Fruit fly (Drosophila melanogaster) whole organism, embryonic: ENCODE data around the gene CG9021.

Source experiments
- Bteb2 ChIP-seq: fragments of 200-800 bp; sonication (Bioruptor generic); optimal IDR thresholded peaks from 2 replicates; lab custom pipeline; 2016; ENCODE audit warnings: missing biosample characterization, missing genetic modification characterization
- CG10543 ChIP-seq: fragments of 200-800 bp; sonication (Bioruptor generic); optimal IDR thresholded peaks from 3 replicates; lab custom pipeline; 2017; ENCODE audit warnings: missing biosample characterization, mild to moderate bottlenecking, missing genetic modification characterization, moderate library complexity
- CG12236 ChIP-seq: fragments of 200-800 bp; sonication (Bioruptor generic); optimal IDR thresholded peaks from 2 replicates; lab custom pipeline; 2016; ENCODE audit warnings: missing biosample characterization, missing genetic modification characterization
- CG12299 ChIP-seq: fragments of 200-800 bp; sonication (Bioruptor generic); optimal IDR thresholded peaks from 2 replicates; lab custom pipeline; 2018; ENCODE audit warnings: missing biosample characterization, mild to moderate bottlenecking, missing genetic modification characterization
- CG17568 ChIP-seq: fragments of 200-800 bp; sonication (Bioruptor generic); optimal IDR thresholded peaks from 2 replicates; lab custom pipeline; 2018; ENCODE audit warnings: missing biosample characterization, mild to moderate bottlenecking, missing genetic modification characterization, moderate library complexity
- CG18619 ChIP-seq: fragments of 200-800 bp; sonication (Bioruptor generic); optimal IDR thresholded peaks from 3 replicates; lab custom pipeline; 2017; ENCODE audit warnings: missing biosample characterization, mild to moderate bottlenecking, missing genetic modification characterization
- CG2116 ChIP-seq: fragments of 200-800 bp; sonication (Bioruptor generic); optimal IDR thresholded peaks from 3 replicates; lab custom pipeline; 2018; ENCODE audit warnings: missing biosample characterization, mild to moderate bottlenecking, missing genetic modification characterization
- CG30020 ChIP-seq: fragments of 200-800 bp; optimal IDR thresholded peaks from 2 replicates; lab custom pipeline; 2019; ENCODE audit warnings: missing biosample characterization, mild to moderate bottlenecking, missing genetic modification characterization, moderate library complexity
- CG42726 ChIP-seq: fragments of 200-800 bp; sonication (Bioruptor generic); IDR thresholded peaks from 2 replicates; pipeline ENCODE4 v1.3.6; 2022; ENCODE audit warnings: missing biosample characterization, missing genetic modification characterization; ENCODE audit not compliant: partially characterized antibody
- CG4854 ChIP-seq: fragments of 200-800 bp; sonication (Bioruptor generic); optimal IDR thresholded peaks from 2 replicates; lab custom pipeline; 2016; ENCODE audit warnings: missing biosample characterization, missing genetic modification characterization, inconsistent platforms
- CG6791 ChIP-seq: fragments of 200-800 bp; sonication (Bioruptor generic); IDR thresholded peaks from 3 replicates; pipeline ENCODE4 v1.3.6; 2022; ENCODE audit warnings: missing biosample characterization, missing genetic modification characterization; ENCODE audit not compliant: partially characterized antibody
- CG8359 ChIP-seq: fragments of 200-800 bp; sonication (Bioruptor generic); optimal IDR thresholded peaks from 2 replicates; lab custom pipeline; 2017; ENCODE audit warnings: missing biosample characterization, mild to moderate bottlenecking, missing genetic modification characterization, borderline replicate concordance
- CG8924 ChIP-seq: fragments of 200-800 bp; optimal IDR thresholded peaks from 3 replicates; lab custom pipeline; 2019; ENCODE audit warnings: missing biosample characterization, mild to moderate bottlenecking, missing genetic modification characterization, moderate library complexity
- Dad ChIP-seq: fragments of 200-800 bp; sonication (Bioruptor generic); optimal IDR thresholded peaks from 3 replicates; lab custom pipeline; 2016; ENCODE audit warnings: missing biosample characterization, missing genetic modification characterization
- E2f2 ChIP-seq: fragments of 200-800 bp; sonication (Bioruptor generic); IDR thresholded peaks from 2 replicates; pipeline ENCODE4 v1.3.6; 2022; ENCODE audit warnings: missing biosample characterization, missing genetic modification characterization
- HHEX ChIP-seq: fragments of 200-800 bp; sonication (Bioruptor generic); optimal IDR thresholded peaks from 3 replicates; lab custom pipeline; 2017; ENCODE audit warnings: missing biosample characterization, mild to moderate bottlenecking, missing genetic modification characterization, missing genetic modification reagents
- Hmx ChIP-seq: fragments of 200-800 bp; sonication (Bioruptor generic); optimal IDR thresholded peaks from 2 replicates; lab custom pipeline; 2016; ENCODE audit warnings: missing biosample characterization, missing genetic modification characterization
- Hr78 ChIP-seq, 2 experiments: fragments of 200-800 bp in 1 of 2; fragments of >200 bp in 1 of 2; sonication (Bioruptor generic) in 1 of 2; optimal IDR thresholded peaks; 2 replicates each; lab custom pipeline; 2017 to 2019; ENCODE audit warnings: missing biosample characterization in 2 of 2, missing genetic modification characterization in 2 of 2, mild to moderate bottlenecking in 1 of 2, moderate library complexity in 1 of 2
- Lim3 ChIP-seq: fragments of 200-800 bp; sonication (Bioruptor generic); IDR thresholded peaks from 2 replicates; pipeline ENCODE4 v1.3.6; 2022; ENCODE audit warnings: missing biosample characterization, missing genetic modification characterization
- Mrtf ChIP-seq: fragments of 200-800 bp; sonication (Bioruptor generic); IDR thresholded peaks from 3 replicates; pipeline ENCODE4 v1.3.6; 2022; ENCODE audit warnings: missing biosample characterization, missing genetic modification characterization
- NC2α ChIP-seq: fragments of 200-800 bp; sonication (Bioruptor generic); optimal IDR thresholded peaks from 2 replicates; lab custom pipeline; 2016; ENCODE audit warnings: missing biosample characterization, missing genetic modification characterization
- NfI ChIP-seq: fragments of 200-800 bp; sonication (Bioruptor generic); optimal IDR thresholded peaks from 3 replicates; lab custom pipeline; 2018; ENCODE audit warnings: missing biosample characterization, mild to moderate bottlenecking, missing genetic modification characterization, moderate library complexity
- Opbp ChIP-seq: fragments of 200-800 bp; sonication (Bioruptor generic); IDR thresholded peaks from 3 replicates; pipeline ENCODE4 v1.3.6; 2022; ENCODE audit warnings: missing biosample characterization, missing genetic modification characterization; ENCODE audit not compliant: partially characterized antibody
- Ptx1 ChIP-seq: fragments of 200-800 bp; sonication (Bioruptor generic); IDR thresholded peaks from 2 replicates; pipeline ENCODE4 v1.3.6; 2022; ENCODE audit warnings: missing biosample characterization, missing genetic modification characterization
- Trl ChIP-seq, 3 experiments: fragments of >200 bp in 2 of 3; fragments of 200-800 bp in 1 of 3; sonication (Bioruptor generic) in 1 of 3; optimal IDR thresholded peaks; 2 replicates in 1 of 3; 3 replicates in 2 of 3; lab custom pipeline; 2016 to 2017; ENCODE audit warnings: missing biosample characterization in 1 of 3, missing genetic modification characterization in 1 of 3
- Vsx1 ChIP-seq: fragments of 200-800 bp; sonication (Bioruptor generic); optimal IDR thresholded peaks from 2 replicates; lab custom pipeline; 2017; ENCODE audit warnings: missing biosample characterization, mild to moderate bottlenecking, missing genetic modification characterization, missing genetic modification reagents
- Xrp1 ChIP-seq: fragments of 200-800 bp; sonication (Bioruptor generic); IDR thresholded peaks from 2 replicates; pipeline ENCODE4 v1.3.6; 2022; ENCODE audit warnings: missing biosample characterization, missing genetic modification characterization
- ato ChIP-seq: fragments of 200-800 bp; sonication (Bioruptor generic); IDR thresholded peaks from 2 replicates; pipeline ENCODE4 v1.3.6; 2022; ENCODE audit warnings: missing biosample characterization, missing genetic modification characterization; ENCODE audit not compliant: partially characterized antibody
- caup ChIP-seq: fragments of 200-800 bp; sonication (Bioruptor generic); optimal IDR thresholded peaks from 3 replicates; lab custom pipeline; 2017; ENCODE audit warnings: missing biosample characterization, mild to moderate bottlenecking, missing genetic modification characterization, moderate library complexity; ENCODE audit not compliant: severe bottlenecking
- chn ChIP-seq: fragments of 200-800 bp; sonication (Bioruptor generic); optimal IDR thresholded peaks from 2 replicates; lab custom pipeline; 2016; ENCODE audit warnings: missing biosample characterization, missing genetic modification characterization
- dysf ChIP-seq: fragments of 200-800 bp; sonication (Bioruptor generic); IDR thresholded peaks from 3 replicates; pipeline ENCODE4 v1.3.6; 2022; ENCODE audit warnings: missing biosample characterization, missing genetic modification characterization
- esg ChIP-seq: fragments of 200-800 bp; sonication (Bioruptor generic); conservative IDR thresholded peaks from 2 replicates; pipeline ENCODE4 v1.3.6; 2022; ENCODE audit warnings: missing biosample characterization, missing genetic modification characterization
- ewg ChIP-seq: fragments of 200-800 bp; sonication (Bioruptor generic); optimal IDR thresholded peaks from 3 replicates; lab custom pipeline; 2017; ENCODE audit warnings: mild to moderate bottlenecking, missing biosample characterization, missing genetic modification reagents, missing genetic modification characterization
- fd102C ChIP-seq: fragments of 200-800 bp; sonication (Bioruptor generic); optimal IDR thresholded peaks from 2 replicates; lab custom pipeline; 2018; ENCODE audit warnings: missing biosample characterization, mild to moderate bottlenecking, missing genetic modification characterization, moderate library complexity
- hkb ChIP-seq, 2 experiments: fragments of 200-800 bp in 1 of 2; fragments of >200 bp in 1 of 2; sonication (Bioruptor generic) in 1 of 2; IDR thresholded peaks in 1 of 2; optimal IDR thresholded peaks in 1 of 2; 2 replicates each; pipeline versions ENCODE4 v1.3.6 to Lab custom; 2017 to 2022; ENCODE audit warnings: missing biosample characterization in 1 of 2, missing genetic modification characterization in 1 of 2
- jing ChIP-seq: fragments of 200-800 bp; sonication (Bioruptor generic); optimal IDR thresholded peaks from 2 replicates; lab custom pipeline; 2018; ENCODE audit warnings: missing biosample characterization, mild to moderate bottlenecking, missing genetic modification characterization
- klu ChIP-seq: fragments of 200-800 bp; sonication (Bioruptor generic); IDR thresholded peaks from 2 replicates; pipeline ENCODE4 v1.3.6; 2022; ENCODE audit warnings: missing biosample characterization, missing genetic modification characterization
- lmd ChIP-seq: fragments of 200-800 bp; sonication (Bioruptor generic); IDR thresholded peaks from 2 replicates; pipeline ENCODE4 v1.3.6; 2022; ENCODE audit warnings: missing biosample characterization, missing genetic modification characterization
- nerfin-1 ChIP-seq: fragments of 200-800 bp; sonication (Bioruptor generic); optimal IDR thresholded peaks from 3 replicates; lab custom pipeline; 2019; ENCODE audit warnings: missing biosample characterization, mild to moderate bottlenecking, missing genetic modification characterization, moderate library complexity
- onecut ChIP-seq: fragments of 200-800 bp; sonication (Bioruptor generic); IDR thresholded peaks from 2 replicates; pipeline ENCODE4 v1.3.6; 2022; ENCODE audit warnings: missing biosample characterization, missing genetic modification characterization
- org-1 ChIP-seq: fragments of 200-800 bp; sonication (Bioruptor generic); optimal IDR thresholded peaks from 2 replicates; lab custom pipeline; 2017; ENCODE audit warnings: missing biosample characterization, missing genetic modification characterization
- phol ChIP-seq: fragments of 200-800 bp; sonication (Bioruptor generic); optimal IDR thresholded peaks from 3 replicates; lab custom pipeline; 2018; ENCODE audit warnings: missing biosample characterization, mild to moderate bottlenecking, missing genetic modification characterization, moderate library complexity
- ranshi ChIP-seq: fragments of 200-800 bp; sonication (Bioruptor generic); IDR thresholded peaks from 2 replicates; pipeline ENCODE4 v1.3.6; 2022; ENCODE audit warnings: missing biosample characterization, missing genetic modification characterization
- rib ChIP-seq: fragments of 200-800 bp; sonication (Bioruptor generic); IDR thresholded peaks from 2 replicates; pipeline ENCODE4 v1.3.6; 2022; ENCODE audit warnings: missing biosample characterization, missing genetic modification characterization
- tup ChIP-seq: fragments of 200-800 bp; sonication (Bioruptor generic); optimal IDR thresholded peaks from 2 replicates; lab custom pipeline; 2016; ENCODE audit warnings: missing biosample characterization, mild to moderate bottlenecking, missing genetic modification characterization, moderate library complexity
- yki ChIP-seq: fragments of >200 bp; optimal IDR thresholded peaks from 3 replicates; lab custom pipeline; 2018

The CG9021 gene

DNA sequence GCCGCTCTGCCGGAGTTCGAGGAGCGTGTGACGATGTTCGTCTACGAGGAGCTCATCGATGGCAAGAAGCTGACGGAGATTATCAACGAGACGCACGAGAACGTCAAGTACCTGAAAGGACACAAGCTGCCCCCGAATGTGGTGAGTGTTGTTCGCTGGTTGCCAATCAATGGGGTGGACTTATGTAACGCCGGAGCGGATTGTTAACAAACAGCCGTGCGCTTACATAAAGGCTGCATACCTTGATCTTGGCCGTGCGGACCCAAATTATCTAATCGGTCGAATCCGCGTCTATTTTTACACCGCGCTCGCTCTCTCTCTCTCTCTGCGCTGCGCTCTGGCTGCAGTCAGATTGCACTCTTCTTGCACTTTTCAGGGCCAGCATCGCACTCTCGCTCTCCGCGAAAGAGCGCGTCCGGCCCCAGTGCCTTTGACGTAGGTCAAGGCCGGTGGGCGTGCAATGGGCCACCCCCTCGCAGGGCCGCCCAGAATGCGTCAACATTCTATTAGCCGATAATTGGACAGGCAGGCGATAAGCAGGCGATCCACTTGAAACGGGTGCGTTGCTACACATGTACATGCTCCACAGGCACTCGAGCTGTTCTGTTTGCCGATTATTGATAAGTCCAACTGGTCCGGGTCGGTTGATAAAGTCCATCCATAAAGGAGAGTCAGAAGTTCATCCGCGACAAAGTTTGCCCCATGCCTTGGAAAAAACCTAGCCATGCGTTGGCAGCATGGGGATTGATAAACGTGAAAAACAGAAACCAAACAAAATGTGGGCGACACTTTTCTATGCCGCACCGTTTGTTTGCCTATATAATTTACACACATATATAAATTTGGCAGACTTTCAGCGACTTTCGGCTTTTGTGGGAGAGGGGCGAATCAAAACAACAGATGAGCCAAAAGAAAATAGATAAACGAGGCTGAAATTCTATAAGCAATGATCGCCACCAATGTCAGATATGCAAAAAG, 40.1 kb upstream of the CG9021 start:
- TF ChIP-seq caup (GFP tag; lab: Kevin White, UChicago) (peak; percentile 39), ranshi (GFP tag; lab: Robert Waterston, UW) (peak; percentile 25; the same call in 1 of the 2 replicates), CG8924 (tag; lab: Kevin White, UChicago) (no peak), tup (GFP tag; lab: Kevin White, UChicago) (no peak), nerfin-1 (tag; lab: Kevin White, UChicago) (no peak), Bteb2 (GFP tag; lab: Kevin White, UChicago) (no peak), ewg (GFP tag; lab: Kevin White, UChicago) (no peak), Vsx1 (GFP tag; lab: Kevin White, UChicago) (peak; percentile 95), Trl (optimal IDR thresholded peaks at IDR 0.05; lab: Kevin White, UChicago) (peak in 1 of 2 experiments; percentile 87), Trl (GFP tag; optimal IDR thresholded peaks at IDR 0.05; lab: Kevin White, UChicago) (peak; percentile 3), phol (tag; lab: Kevin White, UChicago) (no peak), CG30020 (tag; lab: Kevin White, UChicago) (no peak), NfI (no peak), CG10543 (GFP tag; lab: Kevin White, UChicago) (peak; percentile 38), CG42726 (GFP tag; lab: Robert Waterston, UW) (0 out of 2 replicates have a peak, but pooled peaks have one; percentile 53), fd102C (GFP tag; lab: Kevin White, UChicago) (no peak), CG2116 (GFP tag; lab: Kevin White, UChicago) (no peak), NC2α (peak; percentile 50), CG4854 (GFP tag; lab: Kevin White, UChicago) (no peak), E2f2 (peak; percentile 38; the same call in 1 of the 2 replicates), CG8359 (GFP tag; lab: Kevin White, UChicago) (no peak), rib (peak; percentile 35; the same call in 1 of the 2 replicates), Xrp1 (no peak), CG12299 (tag; lab: Kevin White, UChicago) (no peak), CG12236 (GFP tag; lab: Kevin White, UChicago) (no peak), CG17568 (GFP tag; lab: Kevin White, UChicago) (no peak), klu (GFP tag; lab: Robert Waterston, UW) (0 out of 2 replicates have a peak, but pooled peaks have one; percentile 19), Opbp (GFP tag; lab: Robert Waterston, UW) (peak; percentile 31; the same call in 1 of the 3 replicates), yki (lab: Kevin White, UChicago) (peak; percentile 67), jing (no peak), hkb (optimal IDR thresholded peaks at IDR 0.05; lab: Kevin White, UChicago) (no peak), hkb (GFP tag; IDR thresholded peaks at IDR 0.05; lab: Robert Waterston, UW) (peak; percentile 63; the same call in 1 of the 2 replicates), Lim3 (GFP tag; lab: Robert Waterston, UW) (no peak), ato (peak; percentile 27; the same call in 1 of the 2 replicates), Dad (GFP tag; lab: Kevin White, UChicago) (peak; percentile 34), HHEX (GFP tag; lab: Kevin White, UChicago) (no peak), CG6791 (GFP tag; lab: Robert Waterston, UW) (no peak), chn (GFP tag; lab: Kevin White, UChicago) (peak; percentile 47), esg (no peak), Hr78 (GFP tag; optimal IDR thresholded peaks at IDR 0.05; lab: Kevin White, UChicago) (peak in 1 of 2 experiments; percentile 99), CG18619 (GFP tag; lab: Kevin White, UChicago) (no peak), Ptx1 (GFP tag; lab: Robert Waterston, UW) (0 out of 2 replicates have a peak, but pooled peaks have one; percentile 15), lmd (0 out of 2 replicates have a peak, but pooled peaks have one; percentile 6), onecut (GFP tag; lab: Robert Waterston, UW) (peak; percentile 18; the same call in 1 of the 2 replicates), org-1 (GFP tag; lab: Kevin White, UChicago) (no peak), Hmx (no peak), Mrtf (no peak), dysf (peak; percentile 50; the same call in 2 of the 3 replicates)
